Worm (Caenorhabditis elegans) whole organism, early embryonic: ENCODE results near the gene Y58A7A.2.

Experiments
- B0310.2 ChIP-seq: sonication (generic microtip); optimal IDR thresholded peaks from 2 replicates; lab custom pipeline; 2016; ENCODE audit warnings: mild to moderate bottlenecking, missing genetic modification characterization, missing compliant biosample characterization
- ama-1 ChIP-seq: fragments of 150-350 bp; optimal IDR thresholded peaks from 2 replicates; lab custom pipeline; 2014
- ets-7 ChIP-seq: sonication (generic microtip); optimal IDR thresholded peaks from 2 replicates; lab custom pipeline; 2016; ENCODE audit warnings: missing genotype, missing genetic modification characterization, missing compliant biosample characterization
- flt-1 ChIP-seq: fragments of 200-800 bp; sonication (Bioruptor generic); IDR thresholded peaks from 2 replicates; pipeline ENCODE4 v1.3.6; 2022; ENCODE audit warnings: missing genetic modification characterization, missing compliant biosample characterization
- scrt-1 ChIP-seq: fragments of 200-800 bp; sonication (Bioruptor generic); IDR thresholded peaks from 2 replicates; pipeline ENCODE4 v1.3.6; 2022; ENCODE audit warnings: missing genetic modification characterization, missing compliant biosample characterization
- tbx-11 ChIP-seq: fragments of 200-800 bp; sonication (Bioruptor generic); IDR thresholded peaks from 2 replicates; pipeline ENCODE4 v1.3.6; 2022; ENCODE audit warnings: missing genetic modification characterization, missing compliant biosample characterization

- TF ChIP-seq ets-7 (tag; lab: Kevin White, UChicago) (no peak), B0310.2 (no peak), ama-1 (lab: Kevin White, UChicago) (no peak), tbx-11 (no peak), scrt-1 (GFP tag; lab: Robert Waterston, UW) (no peak), flt-1 (GFP tag; lab: Robert Waterston, UW) (no peak)
These were observed 25.1 kb upstream of the Y58A7A.2 start, which contains the start of gene C04F5.2 for ce11 chrV:5097035-5097434.
